Worm (Caenorhabditis elegans): ENCODE measurements around the gene F37C12.18.

Gene F37C12.18

DNA sequence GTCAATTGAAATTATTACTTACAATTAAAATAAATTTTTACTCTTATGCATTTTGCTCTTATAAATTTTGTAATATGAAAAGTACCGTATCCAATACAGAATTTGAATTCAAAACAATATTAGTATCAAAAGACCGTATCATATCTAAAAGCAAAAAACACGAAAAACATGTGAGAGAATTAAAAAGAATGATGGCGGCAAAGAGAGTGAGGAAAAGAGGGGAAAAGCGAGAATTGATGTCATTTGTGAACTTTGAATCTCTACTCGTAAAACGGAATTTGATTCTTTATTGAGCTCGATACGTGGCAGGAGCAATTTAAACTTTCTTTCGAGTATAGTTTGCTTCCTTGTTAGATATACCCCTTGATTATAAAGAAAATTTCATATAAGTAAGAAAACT is 40.7 kb downstream of the F37C12.18 start:
- TF ChIP-seq zip-8 (tag; optimal IDR thresholded peaks at IDR 0.05): no peak
- TF ChIP-seq ces-1 (GFP tag; optimal IDR thresholded peaks at IDR 0.05): peak; percentile 13

DNA sequence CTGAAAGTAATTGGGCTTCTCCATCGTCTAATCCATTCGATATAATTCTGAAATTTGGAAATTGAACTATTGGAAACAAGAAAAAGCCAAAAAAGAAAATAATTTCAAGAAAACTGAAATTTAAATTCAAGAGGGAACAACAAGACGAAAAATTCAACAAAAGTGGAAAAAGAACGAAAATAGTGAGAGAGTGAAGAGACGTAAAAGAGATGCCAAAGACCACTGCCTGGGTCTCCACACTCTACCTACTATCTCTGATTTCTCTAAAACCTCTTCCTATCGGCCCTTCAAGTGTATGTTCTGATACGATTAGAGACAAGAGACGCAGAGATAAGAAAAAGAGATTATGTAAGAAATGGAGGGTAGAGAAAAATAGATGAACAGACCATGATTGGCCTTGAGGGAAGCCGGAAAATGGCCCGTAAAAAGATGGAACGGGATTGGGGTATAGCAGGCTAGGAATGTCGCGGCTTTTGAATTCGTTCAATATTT is 41.4 kb downstream of the F37C12.18 start, which contains the start of gene ogt-1:
ogt-1 (minus strand) TSS at position 51 of the 492 bp plus-strand sequence.
- peak; percentile 79 for TF ChIP-seq lsy-2 (tag; optimal IDR thresholded peaks at IDR 0.05)
- peak; percentile 99 for TF ChIP-seq ces-1 (GFP tag; optimal IDR thresholded peaks at IDR 0.05)
- TF ChIP-seq nhr-237 (tag; optimal IDR thresholded peaks at IDR 0.05): peak; percentile 87
- TF ChIP-seq unc-120 (tag; optimal IDR thresholded peaks at IDR 0.05; ENCODE audit: poor library complexity, severe bottlenecking): peak; percentile 69
- TF ChIP-seq hlh-1 (tag; optimal IDR thresholded peaks at IDR 0.05): peak; percentile 42
- no peak for TF ChIP-seq ceh-43 (GFP tag; optimal IDR thresholded peaks at IDR 0.05)
- peak; percentile 9 for TF ChIP-seq sptf-1 (tag; optimal IDR thresholded peaks at IDR 0.05)
- TF ChIP-seq mls-2 (tag; optimal IDR thresholded peaks at IDR 0.05): no peak
- TF ChIP-seq pha-4 (tag; optimal IDR thresholded peaks at IDR 0.05): peak; percentile 57
- no peak for TF ChIP-seq M03D4.4 (tag; optimal IDR thresholded peaks at IDR 0.05)
- TF ChIP-seq nhr-2 (tag; optimal IDR thresholded peaks at IDR 0.05): peak; percentile 31
- peak; percentile 68 for TF ChIP-seq elt-3 (tag; optimal IDR thresholded peaks at IDR 0.05)
- peak; percentile 80 for TF ChIP-seq ham-2 (GFP tag; optimal IDR thresholded peaks at IDR 0.05)
- TF ChIP-seq lin-32 (GFP tag; optimal IDR thresholded peaks at IDR 0.05): no peak
- TF ChIP-seq ceh-39 (tag; optimal IDR thresholded peaks at IDR 0.05): peak; percentile 42
- peak; percentile 76 for TF ChIP-seq unc-62 (GFP tag; optimal IDR thresholded peaks at IDR 0.05)

ce11 chrIII:7152569-7152968 is 42.7 kb downstream of the F37C12.18 start:
- TF ChIP-seq ces-1 (GFP tag; optimal IDR thresholded peaks at IDR 0.05) (no peak), flh-1 (GFP tag; optimal IDR thresholded peaks at IDR 0.05) (no peak), nhr-12 (tag; optimal IDR thresholded peaks at IDR 0.05) (no peak), M03D4.4 (tag; optimal IDR thresholded peaks at IDR 0.05) (no peak), hlh-1 (tag; optimal IDR thresholded peaks at IDR 0.05) (no peak), sem-2 (GFP tag; optimal IDR thresholded peaks at IDR 0.05) (no peak), mls-2 (tag; optimal IDR thresholded peaks at IDR 0.05) (no peak), cnd-1 (tag; optimal IDR thresholded peaks at IDR 0.05) (no peak), nhr-76 (tag; optimal IDR thresholded peaks at IDR 0.05) (no peak), sptf-1 (tag; optimal IDR thresholded peaks at IDR 0.05) (no peak), elt-1 (tag; optimal IDR thresholded peaks at IDR 0.05; ENCODE audit: borderline replicate concordance, insufficient read depth) (no peak), unc-120 (tag; optimal IDR thresholded peaks at IDR 0.05; ENCODE audit: poor library complexity, severe bottlenecking) (no peak), blmp-1 (tag; optimal IDR thresholded peaks at IDR 0.05) (no peak), bed-3 (GFP tag; optimal IDR thresholded peaks at IDR 0.05) (no peak), nhr-28 (tag; optimal IDR thresholded peaks at IDR 0.05) (no peak)

DNA sequence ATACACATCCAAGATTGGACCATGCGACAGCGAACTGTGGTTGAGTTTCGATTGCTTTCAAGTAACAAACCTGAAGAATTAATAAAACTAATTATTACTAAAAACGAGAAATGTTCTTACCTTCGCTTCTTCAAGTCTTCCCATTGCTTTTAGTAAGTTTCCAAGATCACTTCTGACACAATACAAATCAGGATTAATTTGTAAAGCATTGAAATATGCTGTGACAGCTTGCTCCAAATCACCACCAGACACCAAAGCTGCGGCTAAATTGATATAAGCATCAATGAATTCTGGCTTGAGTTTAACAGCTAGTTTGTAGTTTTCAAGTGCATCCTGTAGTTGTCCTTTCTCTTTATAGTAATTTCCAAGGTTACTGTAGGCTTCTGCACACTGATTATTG is 45.1 kb downstream of the F37C12.18 start:
- TF ChIP-seq mep-1 (tag; optimal IDR thresholded peaks at IDR 0.05): no peak
- TF ChIP-seq ceh-43 (GFP tag; optimal IDR thresholded peaks at IDR 0.05): no peak
- no peak for TF ChIP-seq pha-4 (tag; optimal IDR thresholded peaks at IDR 0.05)
- TF ChIP-seq ces-1 (GFP tag; optimal IDR thresholded peaks at IDR 0.05): no peak
- TF ChIP-seq nhr-12 (tag; optimal IDR thresholded peaks at IDR 0.05): no peak
- no peak for TF ChIP-seq bed-3 (GFP tag; optimal IDR thresholded peaks at IDR 0.05)
- no peak for TF ChIP-seq lin-13 (tag; optimal IDR thresholded peaks at IDR 0.05)
- TF ChIP-seq blmp-1 (tag; optimal IDR thresholded peaks at IDR 0.05): no peak
- no peak for TF ChIP-seq elt-3 (tag; optimal IDR thresholded peaks at IDR 0.05)
- no peak for TF ChIP-seq nhr-76 (tag; optimal IDR thresholded peaks at IDR 0.05)
- TF ChIP-seq unc-120 (tag; optimal IDR thresholded peaks at IDR 0.05; ENCODE audit: poor library complexity, severe bottlenecking): no peak
- TF ChIP-seq tbx-8 (GFP tag; optimal IDR thresholded peaks at IDR 0.05): no peak
- no peak for TF ChIP-seq flh-1 (GFP tag; optimal IDR thresholded peaks at IDR 0.05)
- TF ChIP-seq sem-2 (GFP tag; optimal IDR thresholded peaks at IDR 0.05): no peak
- no peak for TF ChIP-seq drap-1 (GFP tag; optimal IDR thresholded peaks at IDR 0.05)
- TF ChIP-seq mls-2 (tag; optimal IDR thresholded peaks at IDR 0.05): no peak
- no peak for TF ChIP-seq unc-39 (tag; optimal IDR thresholded peaks at IDR 0.05)

DNA sequence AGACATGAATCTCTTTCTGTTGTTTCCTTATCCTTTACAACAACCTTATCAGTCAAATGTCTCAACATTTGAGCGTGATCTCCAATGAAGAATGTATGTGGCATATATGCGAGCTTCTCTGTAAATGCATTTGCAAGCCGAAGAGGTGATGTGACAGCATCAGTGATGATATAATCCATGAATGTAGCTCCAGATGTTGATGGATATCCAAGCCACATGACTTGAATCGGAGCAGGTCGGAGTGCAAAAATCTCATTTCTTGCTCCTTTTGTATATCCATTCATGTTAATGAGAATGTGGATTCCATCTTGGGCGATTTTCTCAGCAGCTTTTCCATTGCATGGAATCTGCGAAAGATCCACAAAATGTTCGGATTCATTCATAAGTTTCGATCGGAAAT is 47.0 kb downstream of the F37C12.18 start:
- TF ChIP-seq nhr-28 (tag; optimal IDR thresholded peaks at IDR 0.05) (no peak), nhr-2 (tag; optimal IDR thresholded peaks at IDR 0.05) (no peak), unc-62 (GFP tag; optimal IDR thresholded peaks at IDR 0.05) (no peak), M03D4.4 (tag; optimal IDR thresholded peaks at IDR 0.05) (no peak), zip-8 (tag; optimal IDR thresholded peaks at IDR 0.05) (no peak)
